Fruit fly (Drosophila melanogaster) whole organism, adult: Measurements from ENCODE around the gene Tailor.

Source experiments
- CG33017 ChIP-seq: fragments of 200-800 bp; sonication (Bioruptor generic); optimal IDR thresholded peaks from 2 replicates; lab custom pipeline; 2018; ENCODE audit warnings: missing biosample characterization, mild to moderate bottlenecking, missing genetic modification characterization, moderate library complexity
- CG5204 ChIP-seq: fragments of 200-800 bp; sonication (Bioruptor generic); optimal IDR thresholded peaks from 2 replicates; lab custom pipeline; 2016; ENCODE audit warnings: missing biosample characterization, missing genetic modification characterization
- Clk ChIP-seq: fragments of 200-800 bp; sonication (Bioruptor generic); optimal IDR thresholded peaks from 2 replicates; lab custom pipeline; 2017; ENCODE audit warnings: missing biosample characterization, missing genetic modification characterization
- Hr96 ChIP-seq: fragments of 200-800 bp; sonication (Bioruptor generic); optimal IDR thresholded peaks from 2 replicates; lab custom pipeline; 2016; ENCODE audit warnings: missing biosample characterization, missing genetic modification characterization
- Mnt ChIP-seq: fragments of 200-800 bp; sonication (Bioruptor generic); optimal IDR thresholded peaks from 2 replicates; lab custom pipeline; 2016; ENCODE audit warnings: missing biosample characterization, mild to moderate bottlenecking, missing genetic modification characterization
- kay ChIP-seq: fragments of 200-800 bp; sonication (Bioruptor generic); peaks from one replicate; lab custom pipeline; 2016; ENCODE audit warnings: missing biosample characterization, missing genetic modification characterization, borderline replicate concordance
- ovo ChIP-seq: fragments of 200-800 bp; sonication (Bioruptor generic); optimal IDR thresholded peaks from 2 replicates; lab custom pipeline; 2016; ENCODE audit warnings: missing biosample characterization, missing genetic modification characterization
- toe ChIP-seq: fragments of 200-800 bp; sonication (Bioruptor generic); optimal IDR thresholded peaks from 2 replicates; lab custom pipeline; 2016; ENCODE audit warnings: missing biosample characterization, missing genetic modification characterization

DNA sequence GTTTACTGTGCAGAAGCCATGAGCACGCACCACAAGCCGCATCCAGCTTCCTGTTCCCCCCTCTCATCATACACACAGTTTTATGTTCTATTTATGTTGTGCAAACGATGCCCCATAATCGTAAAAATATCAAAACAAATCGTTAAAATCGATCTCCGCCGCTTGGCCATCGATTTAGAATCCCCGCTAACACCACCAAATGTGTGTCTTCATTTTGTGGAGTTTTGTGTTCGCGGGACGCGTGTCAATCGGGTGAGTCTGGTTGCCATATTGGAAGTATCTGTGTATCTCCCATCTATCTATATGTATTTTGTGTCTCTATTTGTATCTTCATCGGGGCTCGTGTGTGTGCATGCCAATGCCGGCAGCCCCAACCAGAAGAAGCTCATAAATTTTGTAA lies 51.4 kb downstream of the Tailor start:
- TF ChIP-seq Clk (GFP tag; lab: Kevin White, UChicago) (no peak), CG5204 (no peak), toe (no peak), Mnt (GFP tag; lab: Kevin White, UChicago) (no peak), kay (no peak), ovo (GFP tag; lab: Kevin White, UChicago) (no peak), Hr96 (no peak), CG33017 (no peak)
